Worm (Caenorhabditis elegans) whole organism, L4 larva: ENCODE data around the gene ZK1248.20.

Experiments
- R02D3.7 ChIP-seq: fragments of 150-350 bp; sonication (generic microtip); optimal IDR thresholded peaks from 3 replicates; lab custom pipeline; 2014; ENCODE audit warnings: missing biosample characterization, missing genetic modification characterization
- Y5F2A.4 ChIP-seq: fragments of 200-800 bp; sonication (Bioruptor generic); optimal IDR thresholded peaks from 2 replicates; lab custom pipeline; 2018; ENCODE audit warnings: mild to moderate bottlenecking, missing genetic modification characterization, missing compliant biosample characterization
- aha-1 ChIP-seq: fragments of 150-350 bp; peaks from one replicate; lab custom pipeline; 2014; ENCODE audit warnings: missing biosample characterization, missing genetic modification characterization
- aly-2 ChIP-seq: sonication (generic microtip); optimal IDR thresholded peaks from 2 replicates; lab custom pipeline; 2018; ENCODE audit warnings: missing biosample characterization, missing genetic modification characterization
- arid-1 ChIP-seq: fragments of 200-800 bp; sonication (Bioruptor generic); conservative IDR thresholded peaks from 2 replicates; pipeline ENCODE4 v1.3.6; 2022; ENCODE audit warnings: missing genetic modification reagents, missing genetic modification characterization, missing compliant biosample characterization
- attf-4 ChIP-seq: sonication (generic microtip); optimal IDR thresholded peaks from 3 replicates; lab custom pipeline; 2017; ENCODE audit warnings: missing biosample characterization, missing genetic modification characterization
- ceh-32 ChIP-seq: sonication (generic microtip); optimal IDR thresholded peaks from 2 replicates; lab custom pipeline; 2016; ENCODE audit warnings: mild to moderate bottlenecking, missing genetic modification characterization, missing compliant biosample characterization; ENCODE audit not compliant: poor library complexity
- ceh-62 ChIP-seq: sonication (generic microtip); optimal IDR thresholded peaks from 2 replicates; lab custom pipeline; 2017; ENCODE audit warnings: missing biosample characterization, missing genetic modification characterization
- ces-1 ChIP-seq: fragments of 150-350 bp; sonication (generic microtip); optimal IDR thresholded peaks from 4 replicates; lab custom pipeline; 2014; ENCODE audit warnings: missing biosample characterization, missing genetic modification reagents, missing genetic modification characterization
- cey-2 ChIP-seq: sonication (generic microtip); optimal IDR thresholded peaks from 3 replicates; lab custom pipeline; 2017; ENCODE audit warnings: missing genetic modification characterization, mild to moderate bottlenecking, missing compliant biosample characterization, antibody characterized with exemption, borderline replicate concordance; ENCODE audit not compliant: insufficient read depth
- dpl-1 ChIP-seq: fragments of 150-350 bp; optimal IDR thresholded peaks from 2 replicates; lab custom pipeline; 2014; ENCODE audit warnings: missing biosample characterization, missing genetic modification reagents, missing genetic modification characterization
- dve-1 ChIP-seq: sonication (generic microtip); optimal IDR thresholded peaks from 2 replicates; lab custom pipeline; 2017; ENCODE audit warnings: antibody characterized with exemption, mild to moderate bottlenecking, missing genetic modification characterization, missing compliant biosample characterization; ENCODE audit not compliant: insufficient read depth
- egl-27 ChIP-seq: sonication (generic microtip); optimal IDR thresholded peaks from 3 replicates; lab custom pipeline; 2017; ENCODE audit warnings: missing biosample characterization, missing genetic modification reagents, missing genetic modification characterization
- egl-43 ChIP-seq: fragments of 200-800 bp; sonication (Bioruptor generic); IDR thresholded peaks from 2 replicates; pipeline ENCODE4 v1.3.6; 2022; ENCODE audit warnings: missing genetic modification reagents, missing genetic modification characterization, missing compliant biosample characterization
- hif-1 ChIP-seq, 2 experiments: sonication (generic microtip); optimal IDR thresholded peaks; 2 replicates each; lab custom pipeline; 2016 to 2017; ENCODE audit warnings: missing compliant biosample characterization in 2 of 2, missing genetic modification characterization in 2 of 2, missing genetic modification reagents in 2 of 2, missing genotype in 2 of 2, mild to moderate bottlenecking in 1 of 2
- hlh-11 ChIP-seq: fragments of 200-800 bp; sonication (Bioruptor generic); optimal IDR thresholded peaks from 2 replicates; lab custom pipeline; 2018; ENCODE audit warnings: mild to moderate bottlenecking, missing genetic modification characterization, missing compliant biosample characterization
- hlh-30 ChIP-seq: sonication (generic microtip); optimal IDR thresholded peaks from 2 replicates; lab custom pipeline; 2017; ENCODE audit warnings: antibody characterized with exemption, mild to moderate bottlenecking, missing genetic modification characterization, missing compliant biosample characterization; ENCODE audit not compliant: insufficient read depth
- hmg-1.1 ChIP-seq: fragments of 200-800 bp; sonication (Bioruptor generic); IDR thresholded peaks from 2 replicates; pipeline ENCODE4 v1.3.6; 2022; ENCODE audit warnings: missing genetic modification reagents, missing genetic modification characterization, missing compliant biosample characterization
- lim-7 ChIP-seq: fragments of 200-800 bp; sonication (Bioruptor generic); IDR thresholded peaks from 2 replicates; pipeline ENCODE4 v1.3.6; 2022; ENCODE audit warnings: missing genetic modification characterization, missing compliant biosample characterization
- lin-13 ChIP-seq: fragments of 150-350 bp; optimal IDR thresholded peaks from 2 replicates; lab custom pipeline; 2014; ENCODE audit warnings: missing biosample characterization, missing genetic modification reagents, missing genetic modification characterization
- lin-15B ChIP-seq: fragments of 150-350 bp; sonication (generic microtip); optimal IDR thresholded peaks from 3 replicates; lab custom pipeline; 2014; ENCODE audit warnings: missing biosample characterization, missing genetic modification characterization
- lin-29 ChIP-seq: fragments of 200-800 bp; sonication (Bioruptor generic); IDR thresholded peaks from 2 replicates; pipeline ENCODE4 v1.3.6; 2022; ENCODE audit warnings: missing genetic modification reagents, missing genetic modification characterization, missing compliant biosample characterization
- lin-38 ChIP-seq: fragments of 200-800 bp; sonication (Bioruptor generic); IDR thresholded peaks from 2 replicates; pipeline ENCODE4 v1.3.6; 2022; ENCODE audit warnings: missing genetic modification reagents, missing genetic modification characterization, missing compliant biosample characterization
- lir-3 ChIP-seq: sonication (generic microtip); optimal IDR thresholded peaks from 2 replicates; lab custom pipeline; 2016; ENCODE audit warnings: mild to moderate bottlenecking, missing genetic modification characterization, missing compliant biosample characterization
- lsy-2 ChIP-seq, 2 experiments: fragments of 150-350 bp in 1 of 2; sonication (generic microtip) in 1 of 2; optimal IDR thresholded peaks; 2 replicates each; lab custom pipeline; 2014 to 2017; ENCODE audit warnings: missing biosample characterization in 2 of 2, missing genetic modification characterization in 2 of 2
- madf-9 ChIP-seq: fragments of 200-800 bp; sonication (Bioruptor generic); conservative IDR thresholded peaks from 2 replicates; pipeline ENCODE4 v1.3.6; 2022; ENCODE audit warnings: missing genetic modification reagents, missing genetic modification characterization, missing compliant biosample characterization
- mep-1 ChIP-seq: fragments of 150-350 bp; sonication (generic microtip); optimal IDR thresholded peaks from 3 replicates; lab custom pipeline; 2014; ENCODE audit warnings: missing biosample characterization, missing genetic modification characterization
- mes-2 ChIP-seq: sonication (generic microtip); optimal IDR thresholded peaks from 2 replicates; lab custom pipeline; 2016; ENCODE audit warnings: missing genotype, mild to moderate bottlenecking, missing genetic modification characterization, missing compliant biosample characterization; ENCODE audit not compliant: poor library complexity, severe bottlenecking
- mxl-2 ChIP-seq: fragments of 200-800 bp; sonication (Bioruptor generic); conservative IDR thresholded peaks from 2 replicates; pipeline ENCODE4 v1.3.6; 2022; ENCODE audit warnings: missing genetic modification reagents, missing genetic modification characterization, missing compliant biosample characterization
- nhr-10 ChIP-seq: fragments of 150-350 bp; optimal IDR thresholded peaks from 2 replicates; lab custom pipeline; 2014; ENCODE audit warnings: missing biosample characterization, missing genetic modification characterization
- nhr-237 ChIP-seq: sonication (generic microtip); optimal IDR thresholded peaks from 2 replicates; lab custom pipeline; 2017; ENCODE audit warnings: missing biosample characterization, missing genetic modification characterization
- nhr-28 ChIP-seq: fragments of 150-350 bp; optimal IDR thresholded peaks from 2 replicates; lab custom pipeline; 2014; ENCODE audit warnings: missing biosample characterization, missing genetic modification characterization
- nhr-6 ChIP-seq: fragments of 150-350 bp; optimal IDR thresholded peaks from 2 replicates; lab custom pipeline; 2014; ENCODE audit warnings: missing biosample characterization, missing genetic modification characterization
- nhr-76 ChIP-seq: fragments of 150-350 bp; optimal IDR thresholded peaks from 2 replicates; lab custom pipeline; 2014; ENCODE audit warnings: missing biosample characterization, missing genetic modification characterization
- pha-4 ChIP-seq, 2 experiments: fragments of 150-350 bp in 1 of 2; fragments of 200-800 bp in 1 of 2; sonication (Bioruptor generic) in 1 of 2; IDR thresholded peaks in 1 of 2; optimal IDR thresholded peaks in 1 of 2; 2 replicates each; pipeline versions ENCODE4 v1.3.6 to Lab custom; 2014 to 2022; ENCODE audit warnings: missing genetic modification characterization in 2 of 2, missing genetic modification reagents in 2 of 2, missing biosample characterization in 1 of 2, missing compliant biosample characterization in 1 of 2
- pqm-1 ChIP-seq: sonication (generic microtip); optimal IDR thresholded peaks from 2 replicates; lab custom pipeline; 2017; ENCODE audit warnings: missing biosample characterization, missing genetic modification characterization
- saeg-2 ChIP-seq: fragments of 200-800 bp; sonication (Bioruptor generic); IDR thresholded peaks from 2 replicates; pipeline ENCODE4 v1.3.6; 2022; ENCODE audit warnings: missing genetic modification reagents, missing genetic modification characterization, missing compliant biosample characterization
- set-16 ChIP-seq: fragments of 200-800 bp; sonication (Bioruptor generic); IDR thresholded peaks from 2 replicates; pipeline ENCODE4 v1.3.6; 2022; ENCODE audit warnings: missing genetic modification reagents, missing genetic modification characterization, missing compliant biosample characterization
- snpc-1.2 ChIP-seq: fragments of 200-800 bp; sonication (Bioruptor generic); IDR thresholded peaks from 2 replicates; pipeline ENCODE4 v1.3.6; 2022; ENCODE audit warnings: missing genetic modification reagents, missing genetic modification characterization, missing compliant biosample characterization
- snpc-4 ChIP-seq: fragments of 150-350 bp; optimal IDR thresholded peaks from 2 replicates; lab custom pipeline; 2014; ENCODE audit warnings: missing biosample characterization, missing genetic modification characterization
- spr-3 ChIP-seq: fragments of 200-800 bp; sonication (Bioruptor generic); optimal IDR thresholded peaks from 2 replicates; lab custom pipeline; 2018; ENCODE audit warnings: mild to moderate bottlenecking, missing genetic modification characterization, missing compliant biosample characterization
- unc-130 ChIP-seq: sonication (generic microtip); optimal IDR thresholded peaks from 2 replicates; lab custom pipeline; 2016; ENCODE audit warnings: missing genetic modification reagents, missing genetic modification characterization, missing compliant biosample characterization
- unc-39 ChIP-seq: sonication (generic microtip); optimal IDR thresholded peaks from 2 replicates; lab custom pipeline; 2017; ENCODE audit warnings: missing biosample characterization, missing genetic modification characterization
- zfp-2 ChIP-seq: sonication (generic microtip); optimal IDR thresholded peaks from 2 replicates; lab custom pipeline; 2016; ENCODE audit warnings: mild to moderate bottlenecking, missing genetic modification characterization, missing compliant biosample characterization
- zip-11 ChIP-seq: fragments of 200-800 bp; sonication (Bioruptor generic); IDR thresholded peaks from 2 replicates; pipeline ENCODE4 v1.3.6; 2022; ENCODE audit warnings: missing genetic modification characterization, missing compliant biosample characterization

ZK1248.20 gene

DNA sequence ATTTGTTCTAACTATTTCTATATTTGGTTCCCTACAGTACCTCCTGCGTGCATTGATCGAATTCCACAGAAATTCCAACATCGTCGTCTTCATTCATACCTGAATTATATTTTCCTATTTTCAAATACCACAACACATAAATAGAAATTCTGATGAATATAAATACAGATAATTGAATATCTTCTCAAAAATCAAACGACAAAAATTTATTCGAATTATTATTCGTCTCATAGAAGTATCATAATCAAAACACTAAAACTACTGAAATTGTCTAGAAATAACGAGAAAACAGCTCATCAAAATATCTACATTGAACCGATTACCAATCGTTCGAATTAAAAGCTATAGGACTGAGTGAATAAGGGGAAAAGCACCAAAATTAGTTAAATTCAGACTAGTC, 16.7 kb downstream of the ZK1248.20 start, which contains the start of gene gtap-1:
TSS of gene gtap-1 (minus strand) at position 101 of the 400 bp plus-strand sequence.
- TF ChIP-seq hif-1 (tag; optimal IDR thresholded peaks at IDR 0.05; lab: Kevin White, UChicago), result no peak
- TF ChIP-seq, all 104 proteins: peak for 0

DNA sequence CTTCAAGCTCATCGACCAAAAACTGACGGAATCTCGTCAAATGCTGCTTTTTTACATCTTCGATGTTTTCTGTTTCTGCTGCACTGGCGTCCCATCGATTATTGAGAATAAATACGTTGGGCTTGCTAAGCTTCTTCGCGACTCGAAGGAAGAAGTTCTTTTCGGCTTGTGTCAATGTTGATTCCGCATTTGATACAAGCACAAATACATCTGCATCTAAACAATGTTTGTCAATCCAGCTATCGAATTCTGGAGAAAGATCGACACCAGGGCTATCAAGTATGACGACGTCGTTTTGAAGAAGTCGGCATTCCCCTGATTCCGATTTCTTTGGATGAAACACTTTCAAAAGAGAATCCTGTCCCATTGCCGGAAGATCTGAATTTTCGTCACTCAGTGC, 18.7 kb downstream of the ZK1248.20 start:
- TF ChIP-seq lim-7 (GFP tag; lab: Robert Waterston, UW) (no peak), saeg-2 (GFP tag; lab: Robert Waterston, UW) (no peak), ceh-62 (tag; lab: Kevin White, UChicago) (no peak), lir-3 (no peak), aha-1 (tag; lab: Kevin White, UChicago) (peak; percentile 93)
- TF ChIP-seq, all 104 proteins: peak for 1

DNA sequence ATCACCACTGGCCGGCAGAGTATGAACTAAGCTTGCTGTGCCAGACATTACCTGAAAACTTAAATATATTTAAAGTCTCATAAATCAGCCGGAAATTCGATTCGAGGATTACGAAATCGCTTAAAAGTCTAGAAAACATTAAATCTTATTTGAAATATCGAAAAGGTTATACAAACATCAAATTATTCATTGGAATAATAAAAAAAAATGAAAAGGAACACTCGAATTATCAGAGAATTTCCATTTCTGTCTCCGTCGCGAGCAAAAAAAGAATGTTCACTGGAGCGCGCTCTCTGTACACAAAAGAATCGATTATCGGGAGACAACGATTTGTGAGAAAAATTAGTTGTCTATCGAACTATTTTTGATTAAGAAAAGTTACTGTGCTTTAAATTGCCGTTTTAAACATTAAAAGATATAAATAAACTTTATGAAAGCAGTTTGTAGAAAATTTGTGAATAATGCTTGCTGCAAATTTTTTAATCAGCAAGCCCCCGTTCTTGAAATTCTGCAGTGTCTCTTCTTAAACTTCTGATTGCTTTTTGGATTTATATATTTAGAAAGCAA, 19.8 kb downstream of the ZK1248.20 start, which contains the start of gene fzo-1:
TSS of gene fzo-1 (minus strand) at position 51 of the 567 bp plus-strand sequence.
- TF ChIP-seq cey-2 (no peak), nhr-28 (tag; lab: Kevin White, UChicago) (no peak), nhr-76 (tag; lab: Kevin White, UChicago) (no peak), spr-3 (no peak), mep-1 (tag; lab: Kevin White, UChicago) (peak; percentile 19), snpc-1.2 (no peak), ceh-32 (tag; lab: Kevin White, UChicago) (no peak), saeg-2 (GFP tag; lab: Robert Waterston, UW) (no peak), unc-130 (peak; percentile 41), lin-15B (tag; lab: Kevin White, UChicago) (no peak), lin-38 (GFP tag; lab: Robert Waterston, UW) (no peak; the same call in none of the 2 replicates), mes-2 (tag; lab: Kevin White, UChicago) (peak; percentile 62), mxl-2 (GFP tag; lab: Robert Waterston, UW) (no peak), madf-9 (no peak), hlh-30 (tag; lab: Kevin White, UChicago) (peak; percentile 36), lin-29 (no peak), dpl-1 (peak; percentile 16), pha-4 (GFP tag; IDR thresholded peaks at IDR 0.05; lab: Robert Waterston, UW) (peak; percentile 25; the same call in 1 of the 2 replicates), pha-4 (tag; optimal IDR thresholded peaks at IDR 0.05; lab: Kevin White, UChicago) (no peak), nhr-6 (tag; lab: Kevin White, UChicago) (peak; percentile 57), hlh-11 (no peak), nhr-10 (tag; lab: Kevin White, UChicago) (no peak), unc-39 (tag; lab: Kevin White, UChicago) (no peak), dve-1 (peak; percentile 8), lir-3 (no peak), egl-43 (GFP tag; lab: Robert Waterston, UW) (no peak), R02D3.7 (tag; lab: Kevin White, UChicago) (no peak), arid-1 (GFP tag; lab: Robert Waterston, UW) (no peak), lin-13 (no peak), attf-4 (tag; lab: Kevin White, UChicago) (no peak), egl-27 (tag; lab: Kevin White, UChicago) (no peak), Y5F2A.4 (GFP tag; lab: Kevin White, UChicago) (no peak), nhr-237 (tag; lab: Kevin White, UChicago) (no peak), zip-11 (GFP tag; lab: Robert Waterston, UW) (no peak), ces-1 (no peak), snpc-4 (tag; lab: Kevin White, UChicago) (no peak), ceh-62 (tag; lab: Kevin White, UChicago) (no peak), set-16 (GFP tag; lab: Robert Waterston, UW) (no peak), zfp-2 (no peak), lsy-2 (tag; optimal IDR thresholded peaks at IDR 0.05; lab: Kevin White, UChicago) (peak in 1 of 2 experiments; percentile 48), pqm-1 (tag; lab: Kevin White, UChicago) (no peak), hmg-1.1 (GFP tag; lab: Robert Waterston, UW) (no peak), aly-2 (tag; lab: Kevin White, UChicago) (no peak)
